Worm (Caenorhabditis elegans) whole organism, L1 larva: ENCODE data around the gene nac-3.
A peak's percentile ranks its signal among the peaks of the same experiment; 100 is the strongest.

Source experiments
- C04F5.9 ChIP-seq: sonication (generic microtip); optimal IDR thresholded peaks from 2 replicates; lab custom pipeline; 2016; ENCODE audit warnings: missing genetic modification characterization, missing compliant biosample characterization
- C16A3.4 ChIP-seq: fragments of 150-350 bp; optimal IDR thresholded peaks from 2 replicates; lab custom pipeline; 2014; ENCODE audit warnings: missing biosample characterization, missing genetic modification characterization
- C34B4.2 ChIP-seq: sonication (generic microtip); optimal IDR thresholded peaks from 2 replicates; lab custom pipeline; 2017; ENCODE audit warnings: mild to moderate bottlenecking, missing genetic modification characterization, missing compliant biosample characterization
- F16B12.6 ChIP-seq: fragments of 150-350 bp; optimal IDR thresholded peaks from 2 replicates; lab custom pipeline; 2014; ENCODE audit warnings: missing biosample characterization, missing genetic modification characterization
- aly-2 ChIP-seq: fragments of 150-350 bp; optimal IDR thresholded peaks from 2 replicates; lab custom pipeline; 2014; ENCODE audit warnings: missing biosample characterization, missing genetic modification characterization
- blmp-1 ChIP-seq: fragments of 150-350 bp; optimal IDR thresholded peaks from 2 replicates; lab custom pipeline; 2014; ENCODE audit warnings: missing biosample characterization, missing genetic modification characterization
- ceh-63 ChIP-seq: fragments of 200-800 bp; sonication (Bioruptor generic); optimal IDR thresholded peaks from 2 replicates; lab custom pipeline; 2018; ENCODE audit warnings: mild to moderate bottlenecking, missing genetic modification characterization, missing compliant biosample characterization
- ceh-88 ChIP-seq: fragments of 200-800 bp; sonication (Bioruptor generic); IDR thresholded peaks from 2 replicates; pipeline ENCODE4 v1.3.6; 2022; ENCODE audit warnings: missing genetic modification characterization, missing compliant biosample characterization
- ceh-90 ChIP-seq: sonication (generic microtip); optimal IDR thresholded peaks from 2 replicates; lab custom pipeline; 2016; ENCODE audit warnings: missing genetic modification characterization, missing compliant biosample characterization
- ces-1 ChIP-seq: fragments of 150-350 bp; optimal IDR thresholded peaks from 2 replicates; lab custom pipeline; 2014; ENCODE audit warnings: missing biosample characterization, missing genetic modification reagents, missing genetic modification characterization
- dsc-1 ChIP-seq: sonication (generic microtip); optimal IDR thresholded peaks from 2 replicates; lab custom pipeline; 2016; ENCODE audit warnings: mild to moderate bottlenecking, missing genetic modification characterization, missing compliant biosample characterization
- efl-1 ChIP-seq, 4 experiments: fragments of 150-350 bp; optimal IDR thresholded peaks in 3 of 4; peaks in 1 of 4; 1 replicate in 1 of 4; 2 replicates in 3 of 4; lab custom pipeline; 2014; ENCODE audit warnings: missing biosample characterization in 2 of 4, missing genetic modification characterization in 2 of 4, missing genetic modification reagents in 2 of 4
- efl-3 ChIP-seq: fragments of 200-800 bp; sonication (Bioruptor generic); optimal IDR thresholded peaks from 2 replicates; lab custom pipeline; 2018; ENCODE audit warnings: mild to moderate bottlenecking, missing genetic modification characterization, missing compliant biosample characterization
- egl-13 ChIP-seq: sonication (generic microtip); optimal IDR thresholded peaks from 2 replicates; lab custom pipeline; 2016; ENCODE audit warnings: missing genotype, missing genetic modification reagents, missing genetic modification characterization, missing compliant biosample characterization
- elt-3 ChIP-seq, 6 experiments: fragments of 150-350 bp in 1 of 6; sonication (generic microtip); optimal IDR thresholded peaks; 2 replicates each; lab custom pipeline; 2017 to 2018; ENCODE audit warnings: missing biosample characterization in 6 of 6, missing genetic modification characterization in 6 of 6, inconsistent platforms in 1 of 6
- ets-5 ChIP-seq: fragments of 200-800 bp; sonication (Bioruptor generic); IDR thresholded peaks from 2 replicates; pipeline ENCODE4 v1.3.6; 2022; ENCODE audit warnings: missing genetic modification characterization, missing compliant biosample characterization
- fkh-10 ChIP-seq: sonication (generic microtip); optimal IDR thresholded peaks from 2 replicates; lab custom pipeline; 2017; ENCODE audit warnings: missing biosample characterization, missing genetic modification reagents, missing genetic modification characterization
- fkh-4 ChIP-seq: sonication (generic microtip); optimal IDR thresholded peaks from 2 replicates; lab custom pipeline; 2016; ENCODE audit warnings: missing compliant biosample characterization, missing genetic modification characterization, borderline replicate concordance
- fkh-8 ChIP-seq: sonication (generic microtip); optimal IDR thresholded peaks from 2 replicates; lab custom pipeline; 2016; ENCODE audit warnings: mild to moderate bottlenecking, missing genetic modification characterization, missing compliant biosample characterization
- hpl-2 ChIP-seq: fragments of 150-350 bp; optimal IDR thresholded peaks from 2 replicates; lab custom pipeline; 2014; ENCODE audit warnings: missing biosample characterization, missing genetic modification reagents, missing genetic modification characterization
- irx-1 ChIP-seq: sonication (generic microtip); optimal IDR thresholded peaks from 2 replicates; lab custom pipeline; 2016; ENCODE audit warnings: missing genetic modification characterization, missing compliant biosample characterization
- isw-1 ChIP-seq: fragments of 200-800 bp; sonication (Bioruptor generic); IDR thresholded peaks from 2 replicates; pipeline ENCODE4 v1.3.6; 2022; ENCODE audit warnings: missing genetic modification characterization, missing compliant biosample characterization
- lin-14 ChIP-seq: fragments of 200-800 bp; sonication (Bioruptor generic); optimal IDR thresholded peaks from 2 replicates; lab custom pipeline; 2018; ENCODE audit warnings: mild to moderate bottlenecking, missing genetic modification characterization, moderate library complexity, missing compliant biosample characterization
- lin-15B ChIP-seq: fragments of 150-350 bp; sonication (generic microtip); optimal IDR thresholded peaks from 3 replicates; lab custom pipeline; 2014; ENCODE audit warnings: missing biosample characterization, missing genetic modification characterization
- lin-39 ChIP-seq: fragments of 150-350 bp; optimal IDR thresholded peaks from 2 replicates; lab custom pipeline; 2014; ENCODE audit warnings: missing biosample characterization, missing genetic modification reagents, missing genetic modification characterization
- lir-3 ChIP-seq: sonication (generic microtip); optimal IDR thresholded peaks from 2 replicates; lab custom pipeline; 2016; ENCODE audit warnings: mild to moderate bottlenecking, missing genetic modification characterization, moderate library complexity, missing compliant biosample characterization; ENCODE audit not compliant: poor library complexity
- lsy-2 ChIP-seq, 2 experiments: fragments of 150-350 bp; optimal IDR thresholded peaks; 2 replicates each; lab custom pipeline; 2014; ENCODE audit warnings: missing biosample characterization in 2 of 2, missing genetic modification characterization in 2 of 2
- mab-9 ChIP-seq: fragments of 200-800 bp; sonication (Bioruptor generic); IDR thresholded peaks from 2 replicates; pipeline ENCODE4 v1.3.6; 2022; ENCODE audit warnings: missing genetic modification reagents, missing genetic modification characterization, missing compliant biosample characterization
- mef-2 ChIP-seq: fragments of 150-350 bp; optimal IDR thresholded peaks from 2 replicates; lab custom pipeline; 2014; ENCODE audit warnings: missing biosample characterization, missing genetic modification characterization
- mep-1 ChIP-seq: fragments of 150-350 bp; optimal IDR thresholded peaks from 2 replicates; lab custom pipeline; 2014; ENCODE audit warnings: missing biosample characterization, missing genetic modification characterization
- nhr-19 ChIP-seq: fragments of 200-800 bp; sonication (Bioruptor generic); conservative IDR thresholded peaks from 2 replicates; pipeline ENCODE4 v1.3.6; 2022; ENCODE audit warnings: missing genetic modification characterization, missing compliant biosample characterization
- nhr-20 ChIP-seq: sonication (generic microtip); optimal IDR thresholded peaks from 2 replicates; lab custom pipeline; 2016; ENCODE audit warnings: mild to moderate bottlenecking, missing genetic modification characterization, missing compliant biosample characterization
- nhr-237 ChIP-seq: fragments of 150-350 bp; optimal IDR thresholded peaks from 2 replicates; lab custom pipeline; 2014; ENCODE audit warnings: missing biosample characterization, missing genetic modification characterization
- nhr-76 ChIP-seq: sonication (generic microtip); optimal IDR thresholded peaks from 2 replicates; lab custom pipeline; 2017; ENCODE audit warnings: missing biosample characterization, missing genetic modification characterization
- nhr-84 ChIP-seq: sonication (generic microtip); optimal IDR thresholded peaks from 2 replicates; lab custom pipeline; 2017; ENCODE audit warnings: missing biosample characterization, missing genetic modification characterization
- nhr-85 ChIP-seq: sonication (generic microtip); peaks from one replicate; lab custom pipeline; 2016; ENCODE audit warnings: missing genetic modification characterization, inconsistent platforms, missing compliant biosample characterization
- nhr-90 ChIP-seq: sonication (generic microtip); optimal IDR thresholded peaks from 2 replicates; lab custom pipeline; 2016; ENCODE audit warnings: mild to moderate bottlenecking, missing genetic modification characterization, missing compliant biosample characterization; ENCODE audit not compliant: poor library complexity
- pag-3 ChIP-seq: sonication (generic microtip); optimal IDR thresholded peaks from 2 replicates; lab custom pipeline; 2017; ENCODE audit warnings: missing genetic modification characterization, mild to moderate bottlenecking, missing compliant biosample characterization, antibody characterized with exemption, borderline replicate concordance; ENCODE audit not compliant: insufficient read depth
- pax-3 ChIP-seq: fragments of 200-800 bp; sonication (Bioruptor generic); optimal IDR thresholded peaks from 2 replicates; lab custom pipeline; 2018; ENCODE audit warnings: mild to moderate bottlenecking, missing genetic modification characterization, moderate library complexity, missing compliant biosample characterization
- pqm-1 ChIP-seq: sonication (generic microtip); optimal IDR thresholded peaks from 3 replicates; lab custom pipeline; 2017; ENCODE audit warnings: missing biosample characterization, missing genetic modification characterization
- rnt-1 ChIP-seq: sonication (generic microtip); optimal IDR thresholded peaks from 2 replicates; lab custom pipeline; 2016; ENCODE audit warnings: mild to moderate bottlenecking, missing genetic modification characterization, moderate library complexity, missing compliant biosample characterization
- skn-1 ChIP-seq: fragments of 150-350 bp; optimal IDR thresholded peaks from 2 replicates; lab custom pipeline; 2014; ENCODE audit warnings: missing biosample characterization, missing genetic modification characterization
- sox-4 ChIP-seq: sonication (generic microtip); optimal IDR thresholded peaks from 2 replicates; lab custom pipeline; 2016; ENCODE audit warnings: missing genetic modification characterization, missing compliant biosample characterization
- sptf-1 ChIP-seq: fragments of 150-350 bp; optimal IDR thresholded peaks from 2 replicates; lab custom pipeline; 2014; ENCODE audit warnings: missing biosample characterization, missing genetic modification characterization
- sup-37 ChIP-seq: fragments of 200-800 bp; sonication (Bioruptor generic); optimal IDR thresholded peaks from 2 replicates; lab custom pipeline; 2018; ENCODE audit warnings: mild to moderate bottlenecking, missing genetic modification characterization, missing compliant biosample characterization
- swsn-7 ChIP-seq: sonication (generic microtip); optimal IDR thresholded peaks from 2 replicates; lab custom pipeline; 2016; ENCODE audit warnings: missing genetic modification characterization, missing compliant biosample characterization
- tlp-1 ChIP-seq: fragments of 150-350 bp; optimal IDR thresholded peaks from 2 replicates; lab custom pipeline; 2014; ENCODE audit warnings: missing biosample characterization, missing genetic modification characterization
- unc-130 ChIP-seq: fragments of 150-350 bp; optimal IDR thresholded peaks from 2 replicates; lab custom pipeline; 2017; ENCODE audit warnings: missing biosample characterization, missing genetic modification characterization, inconsistent platforms
- unc-30 ChIP-seq: sonication (generic microtip); optimal IDR thresholded peaks from 2 replicates; lab custom pipeline; 2017; ENCODE audit warnings: missing biosample characterization, missing genetic modification characterization
- unc-86 ChIP-seq: sonication (generic microtip); optimal IDR thresholded peaks from 2 replicates; lab custom pipeline; 2016; ENCODE audit warnings: missing genetic modification characterization, missing compliant biosample characterization
- unc-98 ChIP-seq: fragments of 200-800 bp; sonication (Bioruptor generic); IDR thresholded peaks from 2 replicates; pipeline ENCODE4 v1.3.6; 2022; ENCODE audit warnings: missing genetic modification characterization, missing compliant biosample characterization
- vab-15 ChIP-seq: sonication (generic microtip); optimal IDR thresholded peaks from 2 replicates; lab custom pipeline; 2017; ENCODE audit warnings: missing genotype, mild to moderate bottlenecking, missing genetic modification characterization, missing compliant biosample characterization
- xbp-1 ChIP-seq: sonication (generic microtip); optimal IDR thresholded peaks from 2 replicates; lab custom pipeline; 2016; ENCODE audit warnings: missing genetic modification characterization, missing compliant biosample characterization
- zip-4 ChIP-seq: fragments of 200-800 bp; sonication (Bioruptor generic); optimal IDR thresholded peaks from 2 replicates; lab custom pipeline; 2018; ENCODE audit warnings: mild to moderate bottlenecking, missing genetic modification characterization, moderate library complexity, missing compliant biosample characterization

nac-3 gene

ce11 chrIII:10114662-10115061, 37.9 kb upstream of the nac-3 start, which contains the start of the genes ZK1128.1 and mett-10 (continued):
- TF ChIP-seq sptf-1 (no peak), fkh-4 (tag; lab: Kevin White, UChicago) (no peak), efl-1 (optimal IDR thresholded peaks at IDR 0.05; lab: Kevin White, UChicago) (peak; percentile 39 to 48), efl-1 (GFP tag; optimal IDR thresholded peaks at IDR 0.05 in 1 of 2; lab: Kevin White, UChicago) (peak; percentile 62 to 94), pqm-1 (no peak), hpl-2 (no peak), nhr-237 (tag; lab: Kevin White, UChicago) (no peak), blmp-1 (tag; lab: Kevin White, UChicago) (no peak), aly-2 (tag; lab: Kevin White, UChicago) (no peak), lsy-2 (tag; optimal IDR thresholded peaks at IDR 0.05; lab: Kevin White, UChicago) (peak; percentile 46 to 67), unc-30 (no peak), rnt-1 (tag; lab: Kevin White, UChicago) (peak; percentile 17), nhr-76 (tag; lab: Kevin White, UChicago) (no peak), isw-1 (0 out of 2 replicates have a peak, but pooled peaks have one; percentile 6), C34B4.2 (tag; lab: Kevin White, UChicago) (no peak), xbp-1 (peak; percentile 12), zip-4 (GFP tag; lab: Kevin White, UChicago) (no peak), lin-15B (tag; lab: Kevin White, UChicago) (peak; percentile 4), lin-14 (no peak), lin-39 (no peak), mef-2 (no peak), dsc-1 (no peak), fkh-10 (GFP tag; lab: Kevin White, UChicago) (no peak), pag-3 (tag; lab: Kevin White, UChicago) (no peak), nhr-19 (no peak), vab-15 (peak; percentile 19), sox-4 (no peak), skn-1 (tag; lab: Kevin White, UChicago) (no peak), mab-9 (GFP tag; lab: Robert Waterston, UW) (no peak), lir-3 (tag; lab: Kevin White, UChicago) (no peak), unc-86 (tag; lab: Kevin White, UChicago) (peak; percentile 9), nhr-85 (peak; percentile 25), nhr-84 (tag; lab: Kevin White, UChicago) (no peak), nhr-90 (tag; lab: Kevin White, UChicago) (no peak), ceh-63 (GFP tag; lab: Kevin White, UChicago) (no peak), ces-1 (GFP tag; lab: Kevin White, UChicago) (no peak), ets-5 (no peak), C04F5.9 (tag; lab: Kevin White, UChicago) (no peak), efl-3 (GFP tag; lab: Kevin White, UChicago) (no peak), fkh-8 (tag; lab: Kevin White, UChicago) (no peak), sup-37 (GFP tag; lab: Kevin White, UChicago) (no peak), C16A3.4 (tag; lab: Kevin White, UChicago) (no peak), swsn-7 (no peak), nhr-20 (tag; lab: Kevin White, UChicago) (no peak), mep-1 (tag; lab: Kevin White, UChicago) (peak; percentile 23), ceh-90 (no peak), unc-98 (GFP tag; lab: Robert Waterston, UW) (no peak), irx-1 (tag; lab: Kevin White, UChicago) (no peak), F16B12.6 (tag; lab: Kevin White, UChicago) (peak; percentile 86), unc-130 (tag; lab: Kevin White, UChicago) (peak; percentile 63), egl-13 (no peak), elt-3 (tag; optimal IDR thresholded peaks at IDR 0.05; lab: Kevin White, UChicago) (no peak), ceh-88 (GFP tag; lab: Robert Waterston, UW) (no peak), pax-3 (tag; lab: Kevin White, UChicago) (no peak), tlp-1 (tag; lab: Kevin White, UChicago) (no peak)
